Fruit fly (Drosophila melanogaster) whole organism, embryonic: Measurements from ENCODE around the gene Polr3A.

Experiments used
- Bgb ChIP-seq: fragments of 200-800 bp; sonication (Bioruptor generic); IDR thresholded peaks from 2 replicates; pipeline ENCODE4 v1.3.6; 2022; ENCODE audit warnings: missing biosample characterization, missing genetic modification characterization; ENCODE audit not compliant: partially characterized antibody
- CG6683 ChIP-seq: fragments of 200-800 bp; sonication (Bioruptor generic); optimal IDR thresholded peaks from 2 replicates; lab custom pipeline; 2017; ENCODE audit warnings: missing biosample characterization, mild to moderate bottlenecking, missing genetic modification characterization, missing genetic modification reagents
- Dref ChIP-seq: fragments of 200-800 bp; sonication (Bioruptor generic); IDR thresholded peaks from 2 replicates; pipeline ENCODE4 v1.3.6; 2022; ENCODE audit warnings: missing biosample characterization, missing genetic modification characterization
- Hr78 ChIP-seq, 2 experiments: fragments of 200-800 bp in 1 of 2; fragments of >200 bp in 1 of 2; sonication (Bioruptor generic) in 1 of 2; optimal IDR thresholded peaks; 2 replicates each; lab custom pipeline; 2017 to 2019; ENCODE audit warnings: missing biosample characterization in 2 of 2, missing genetic modification characterization in 2 of 2, mild to moderate bottlenecking in 1 of 2, moderate library complexity in 1 of 2
- MBD-R2 ChIP-seq: fragments of 200-800 bp; sonication (Bioruptor generic); IDR thresholded peaks from 2 replicates; pipeline ENCODE4 v1.3.6; 2022; ENCODE audit warnings: missing biosample characterization, missing genetic modification characterization
- TFAM ChIP-seq: fragments of 200-800 bp; sonication (Bioruptor generic); optimal IDR thresholded peaks from 2 replicates; lab custom pipeline; 2017; ENCODE audit warnings: missing biosample characterization, missing genetic modification characterization, inconsistent platforms
- bcd ChIP-seq: fragments of 200-800 bp; sonication (Bioruptor generic); optimal IDR thresholded peaks from 2 replicates; lab custom pipeline; 2017; ENCODE audit warnings: missing biosample characterization, mild to moderate bottlenecking, missing genetic modification characterization
- br ChIP-seq: fragments of >200 bp; optimal IDR thresholded peaks from 2 replicates; lab custom pipeline; 2017
- fd102C ChIP-seq: fragments of 200-800 bp; sonication (Bioruptor generic); optimal IDR thresholded peaks from 2 replicates; lab custom pipeline; 2018; ENCODE audit warnings: missing biosample characterization, mild to moderate bottlenecking, missing genetic modification characterization, moderate library complexity
- ftz-f1 ChIP-seq: fragments of 200-800 bp; sonication (Bioruptor generic); optimal IDR thresholded peaks from 2 replicates; lab custom pipeline; 2016; ENCODE audit warnings: missing biosample characterization, missing genetic modification characterization
- h ChIP-seq: fragments of >200 bp; optimal IDR thresholded peaks from 2 replicates; lab custom pipeline; 2017
- maf-S ChIP-seq: fragments of 200-800 bp; sonication (Bioruptor generic); optimal IDR thresholded peaks from 2 replicates; lab custom pipeline; 2016; ENCODE audit warnings: missing biosample characterization, missing genetic modification characterization

dm6 chrX:15803764-15804563 is 41.2 kb downstream of the Polr3A start, which contains the start of the genes PGRP-LE and sd:
- TF ChIP-seq br (lab: Kevin White, UChicago) = no peak
- no peak for TF ChIP-seq Dref (GFP tag; lab: Robert Waterston, UW)
- no peak for TF ChIP-seq maf-S (GFP tag; lab: Kevin White, UChicago)
- TF ChIP-seq Hr78 (GFP tag; optimal IDR thresholded peaks at IDR 0.05; lab: Kevin White, UChicago) = no peak
- TF ChIP-seq h (lab: Kevin White, UChicago) = no peak
- no peak for TF ChIP-seq CG6683 (GFP tag; lab: Kevin White, UChicago)
- TF ChIP-seq ftz-f1 (GFP tag; lab: Kevin White, UChicago) = no peak
- TF ChIP-seq MBD-R2 (GFP tag; lab: Robert Waterston, UW) = no peak
- TF ChIP-seq Bgb (GFP tag; lab: Robert Waterston, UW) = no peak
- TF ChIP-seq TFAM (GFP tag; lab: Kevin White, UChicago) = no peak
- no peak for TF ChIP-seq bcd (GFP tag; lab: Kevin White, UChicago)
- TF ChIP-seq fd102C (GFP tag; lab: Kevin White, UChicago) = no peak
